Worm (Caenorhabditis elegans) whole organism, L4 larva: ENCODE measurements around the gene slc-25A18.2.

Experiments
- D1046.2 ChIP-seq: fragments of 200-800 bp; sonication (Bioruptor generic); IDR thresholded peaks from 2 replicates; pipeline ENCODE4 v1.3.6; 2022; ENCODE audit warnings: missing genetic modification characterization, missing compliant biosample characterization
- F26F4.8 ChIP-seq: fragments of 200-800 bp; sonication (Bioruptor generic); conservative IDR thresholded peaks from 2 replicates; pipeline ENCODE4 v1.3.6; 2022; ENCODE audit warnings: missing genetic modification characterization, missing compliant biosample characterization
- F44E2.7 ChIP-seq: fragments of 200-800 bp; sonication (Bioruptor generic); IDR thresholded peaks from 2 replicates; pipeline ENCODE4 v2.1.2; 2022; ENCODE audit warnings: missing genetic modification characterization, missing compliant biosample characterization
- F49E8.2 ChIP-seq: sonication (generic microtip); optimal IDR thresholded peaks from 2 replicates; lab custom pipeline; 2016; ENCODE audit warnings: missing compliant biosample characterization, mild to moderate bottlenecking, missing genetic modification characterization, borderline replicate concordance
- T26A8.4 ChIP-seq: fragments of 200-800 bp; sonication (Bioruptor generic); IDR thresholded peaks from 2 replicates; pipeline ENCODE4 v1.3.6; 2022; ENCODE audit warnings: missing genetic modification characterization, missing compliant biosample characterization
- Y105C5A.15 ChIP-seq: fragments of 200-800 bp; sonication (Bioruptor generic); IDR thresholded peaks from 2 replicates; pipeline ENCODE4 v1.3.6; 2022; ENCODE audit warnings: missing genetic modification characterization, missing compliant biosample characterization
- Y75B8A.6 ChIP-seq: fragments of 200-800 bp; sonication (Bioruptor generic); IDR thresholded peaks from 2 replicates; pipeline ENCODE4 v1.3.6; 2022; ENCODE audit warnings: missing genetic modification reagents, missing genetic modification characterization, missing compliant biosample characterization
- aha-1 ChIP-seq: fragments of 150-350 bp; peaks from one replicate; lab custom pipeline; 2014; ENCODE audit warnings: missing biosample characterization, missing genetic modification characterization
- ama-1 ChIP-seq: fragments of 150-350 bp; optimal IDR thresholded peaks from 2 replicates; lab custom pipeline; 2014; ENCODE audit warnings: inconsistent platforms, mixed read lengths
- arid-1 ChIP-seq: fragments of 200-800 bp; sonication (Bioruptor generic); conservative IDR thresholded peaks from 2 replicates; pipeline ENCODE4 v1.3.6; 2022; ENCODE audit warnings: missing genetic modification reagents, missing genetic modification characterization, missing compliant biosample characterization
- attf-4 ChIP-seq: sonication (generic microtip); optimal IDR thresholded peaks from 3 replicates; lab custom pipeline; 2017; ENCODE audit warnings: missing biosample characterization, missing genetic modification characterization
- daf-16 ChIP-seq, 3 experiments: sonication (generic microtip); optimal IDR thresholded peaks; 2 replicates each; lab custom pipeline; 2016 to 2017; ENCODE audit warnings: missing genetic modification characterization in 3 of 3, missing genetic modification reagents in 3 of 3, mild to moderate bottlenecking in 2 of 3, missing compliant biosample characterization in 2 of 3, missing biosample characterization in 1 of 3, moderate library complexity in 1 of 3
- dmd-8 ChIP-seq: fragments of 200-800 bp; sonication (Bioruptor generic); IDR thresholded peaks from 2 replicates; pipeline ENCODE4 v1.3.6; 2022; ENCODE audit warnings: missing genetic modification characterization, missing compliant biosample characterization
- dpl-1 ChIP-seq: fragments of 150-350 bp; optimal IDR thresholded peaks from 2 replicates; lab custom pipeline; 2014; ENCODE audit warnings: missing biosample characterization, missing genetic modification reagents, missing genetic modification characterization
- dve-1 ChIP-seq: sonication (generic microtip); optimal IDR thresholded peaks from 2 replicates; lab custom pipeline; 2017; ENCODE audit warnings: antibody characterized with exemption, mild to moderate bottlenecking, missing genetic modification characterization, missing compliant biosample characterization; ENCODE audit not compliant: insufficient read depth
- egl-43 ChIP-seq: fragments of 200-800 bp; sonication (Bioruptor generic); IDR thresholded peaks from 2 replicates; pipeline ENCODE4 v1.3.6; 2022; ENCODE audit warnings: missing genetic modification reagents, missing genetic modification characterization, missing compliant biosample characterization
- gei-8 ChIP-seq: fragments of 200-800 bp; sonication (Bioruptor generic); optimal IDR thresholded peaks from 2 replicates; lab custom pipeline; 2018; ENCODE audit warnings: mild to moderate bottlenecking, missing genetic modification characterization, missing compliant biosample characterization
- hlh-11 ChIP-seq: fragments of 200-800 bp; sonication (Bioruptor generic); optimal IDR thresholded peaks from 2 replicates; lab custom pipeline; 2018; ENCODE audit warnings: mild to moderate bottlenecking, missing genetic modification characterization, missing compliant biosample characterization
- hmg-1.1 ChIP-seq: fragments of 200-800 bp; sonication (Bioruptor generic); IDR thresholded peaks from 2 replicates; pipeline ENCODE4 v1.3.6; 2022; ENCODE audit warnings: missing genetic modification reagents, missing genetic modification characterization, missing compliant biosample characterization
- lim-7 ChIP-seq: fragments of 200-800 bp; sonication (Bioruptor generic); IDR thresholded peaks from 2 replicates; pipeline ENCODE4 v1.3.6; 2022; ENCODE audit warnings: missing genetic modification characterization, missing compliant biosample characterization
- lin-1 ChIP-seq: fragments of 200-800 bp; sonication (Bioruptor generic); IDR thresholded peaks from 2 replicates; pipeline ENCODE4 v1.3.6; 2022; ENCODE audit warnings: missing genetic modification reagents, missing genetic modification characterization, missing compliant biosample characterization
- lin-29 ChIP-seq: fragments of 200-800 bp; sonication (Bioruptor generic); IDR thresholded peaks from 2 replicates; pipeline ENCODE4 v1.3.6; 2022; ENCODE audit warnings: missing genetic modification reagents, missing genetic modification characterization, missing compliant biosample characterization
- lin-38 ChIP-seq: fragments of 200-800 bp; sonication (Bioruptor generic); IDR thresholded peaks from 2 replicates; pipeline ENCODE4 v1.3.6; 2022; ENCODE audit warnings: missing genetic modification reagents, missing genetic modification characterization, missing compliant biosample characterization
- mdl-1 ChIP-seq, 2 experiments: fragments of 150-350 bp in 1 of 2; sonication (generic microtip) in 1 of 2; optimal IDR thresholded peaks; 2 replicates each; lab custom pipeline; 2014 to 2017; ENCODE audit warnings: missing biosample characterization in 2 of 2, missing genetic modification characterization in 2 of 2
- mdt-29 ChIP-seq: fragments of 200-800 bp; sonication (Bioruptor generic); IDR thresholded peaks from 2 replicates; pipeline ENCODE4 v1.3.6; 2022; ENCODE audit warnings: missing genetic modification reagents, missing genetic modification characterization, missing compliant biosample characterization
- mes-2 ChIP-seq: sonication (generic microtip); optimal IDR thresholded peaks from 2 replicates; lab custom pipeline; 2016; ENCODE audit warnings: missing genotype, mild to moderate bottlenecking, missing genetic modification characterization, missing compliant biosample characterization; ENCODE audit not compliant: poor library complexity, severe bottlenecking
- nhr-102 ChIP-seq: sonication (generic microtip); optimal IDR thresholded peaks from 2 replicates; lab custom pipeline; 2016; ENCODE audit warnings: mild to moderate bottlenecking, missing genetic modification characterization, moderate library complexity, missing compliant biosample characterization
- nhr-25 ChIP-seq: sonication (generic microtip); optimal IDR thresholded peaks from 2 replicates; lab custom pipeline; 2017; ENCODE audit warnings: missing genetic modification characterization, mild to moderate bottlenecking, missing compliant biosample characterization, antibody characterized with exemption, moderate library complexity, borderline replicate concordance; ENCODE audit not compliant: insufficient read depth
- nhr-42 ChIP-seq: fragments of 200-800 bp; sonication (Bioruptor generic); IDR thresholded peaks from 2 replicates; pipeline ENCODE4 v1.3.6; 2022; ENCODE audit warnings: missing genetic modification characterization, missing compliant biosample characterization
- nhr-48 ChIP-seq: sonication (generic microtip); optimal IDR thresholded peaks from 2 replicates; lab custom pipeline; 2016; ENCODE audit warnings: mild to moderate bottlenecking, missing genetic modification characterization, missing compliant biosample characterization
- nhr-6 ChIP-seq: fragments of 150-350 bp; optimal IDR thresholded peaks from 2 replicates; lab custom pipeline; 2014; ENCODE audit warnings: missing biosample characterization, missing genetic modification characterization
- pha-4 ChIP-seq, 2 experiments: fragments of 150-350 bp in 1 of 2; fragments of 200-800 bp in 1 of 2; sonication (Bioruptor generic) in 1 of 2; IDR thresholded peaks in 1 of 2; optimal IDR thresholded peaks in 1 of 2; 2 replicates each; pipeline versions ENCODE4 v1.3.6 to Lab custom; 2014 to 2022; ENCODE audit warnings: missing genetic modification characterization in 2 of 2, missing genetic modification reagents in 2 of 2, missing biosample characterization in 1 of 2, missing compliant biosample characterization in 1 of 2
- php-3 ChIP-seq: fragments of 200-800 bp; sonication (Bioruptor generic); IDR thresholded peaks from 2 replicates; pipeline ENCODE4 v1.3.6; 2022; ENCODE audit warnings: missing genetic modification reagents, missing genetic modification characterization, missing compliant biosample characterization
- rbr-2 ChIP-seq: sonication (generic microtip); optimal IDR thresholded peaks from 2 replicates; lab custom pipeline; 2016; ENCODE audit warnings: missing genotype, missing genetic modification characterization, missing compliant biosample characterization
- set-16 ChIP-seq: fragments of 200-800 bp; sonication (Bioruptor generic); IDR thresholded peaks from 2 replicates; pipeline ENCODE4 v1.3.6; 2022; ENCODE audit warnings: missing genetic modification reagents, missing genetic modification characterization, missing compliant biosample characterization
- snpc-1.2 ChIP-seq: fragments of 200-800 bp; sonication (Bioruptor generic); IDR thresholded peaks from 2 replicates; pipeline ENCODE4 v1.3.6; 2022; ENCODE audit warnings: missing genetic modification reagents, missing genetic modification characterization, missing compliant biosample characterization
- tra-1 ChIP-seq: fragments of 200-800 bp; sonication (Bioruptor generic); IDR thresholded peaks from 2 replicates; pipeline ENCODE4 v1.3.6; 2022; ENCODE audit warnings: missing genetic modification reagents, missing genetic modification characterization, missing compliant biosample characterization
- vab-7 ChIP-seq: fragments of 200-800 bp; sonication (Bioruptor generic); IDR thresholded peaks from 2 replicates; pipeline ENCODE4 v1.3.6; 2022; ENCODE audit warnings: missing genetic modification reagents, missing genetic modification characterization, missing compliant biosample characterization
- zfp-3 ChIP-seq: fragments of 200-800 bp; sonication (Bioruptor generic); conservative IDR thresholded peaks from 2 replicates; pipeline ENCODE4 v1.3.6; 2022; ENCODE audit warnings: missing genetic modification reagents, missing genetic modification characterization, missing compliant biosample characterization
- zip-2 ChIP-seq: fragments of 150-350 bp; optimal IDR thresholded peaks from 2 replicates; lab custom pipeline; 2014; ENCODE audit warnings: missing biosample characterization, missing genetic modification characterization
- ztf-7 ChIP-seq: fragments of 150-350 bp; optimal IDR thresholded peaks from 2 replicates; lab custom pipeline; 2014; ENCODE audit warnings: missing biosample characterization, missing genetic modification characterization

The slc-25A18.2 gene

DNA sequence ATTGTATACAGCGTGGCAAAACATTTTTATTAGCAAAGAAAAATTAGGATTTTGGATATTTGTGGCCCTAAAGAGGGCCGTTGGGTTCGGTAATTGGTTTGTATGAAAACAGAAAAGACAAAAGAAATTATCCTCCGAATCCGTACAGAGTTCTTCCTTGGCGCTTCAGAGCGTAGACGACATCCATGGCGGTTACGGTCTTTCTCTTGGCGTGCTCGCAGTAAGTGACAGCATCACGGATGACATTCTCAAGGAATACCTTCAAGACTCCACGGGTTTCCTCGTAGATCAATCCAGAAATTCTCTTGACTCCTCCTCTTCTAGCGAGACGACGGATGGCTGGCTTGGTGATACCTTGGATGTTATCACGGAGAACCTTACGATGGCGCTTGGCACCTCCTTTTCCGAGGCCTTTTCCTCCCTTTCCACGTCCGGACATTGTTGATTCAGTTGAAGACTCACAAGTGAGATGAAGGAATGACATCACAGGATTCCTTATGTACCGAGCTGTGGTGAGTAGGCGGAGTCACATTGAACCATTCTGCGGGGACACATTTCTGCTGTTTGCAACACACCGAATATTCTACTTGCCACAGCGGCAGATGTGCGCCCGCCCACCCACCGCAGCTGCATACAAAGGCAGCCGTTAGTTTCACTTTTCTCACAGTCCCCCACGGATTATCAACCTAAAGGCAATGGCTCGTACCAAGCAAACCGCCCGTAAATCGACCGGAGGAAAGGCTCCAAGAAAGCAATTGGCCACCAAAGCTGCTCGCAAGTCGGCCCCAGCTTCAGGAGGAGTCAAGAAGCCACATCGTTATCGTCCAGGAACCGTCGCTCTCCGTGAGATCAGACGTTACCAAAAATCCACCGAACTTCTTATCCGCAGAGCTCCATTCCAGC, 13.0 kb downstream of the slc-25A18.2 start, which contains the start of the genes his-60 and his-59:
Gene his-60, minus strand, starts transcription at position 439 of the 903 bp plus-strand sequence.
Gene his-59, plus strand, starts transcription at position 696 of the 903 bp plus-strand sequence.
- TF ChIP-seq gei-8 (no peak), nhr-48 (tag; lab: Kevin White, UChicago) (peak; percentile 82), zip-2 (tag; lab: Kevin White, UChicago) (no peak), lim-7 (GFP tag; lab: Robert Waterston, UW) (peak; percentile 85), arid-1 (peak; percentile 71), lin-29 (GFP tag; lab: Robert Waterston, UW) (no peak), nhr-6 (tag; lab: Kevin White, UChicago) (peak; percentile 82), hmg-1.1 (GFP tag; lab: Robert Waterston, UW) (peak; percentile 23; the same call in 1 of the 2 replicates), tra-1 (GFP tag; lab: Robert Waterston, UW) (peak; percentile 42; the same call in 1 of the 2 replicates), lin-38 (GFP tag; lab: Robert Waterston, UW) (peak; percentile 48), dve-1 (tag; lab: Kevin White, UChicago) (peak; percentile 98), egl-43 (GFP tag; lab: Robert Waterston, UW) (peak; percentile 77), vab-7 (peak; percentile 64), nhr-25 (tag; lab: Kevin White, UChicago) (peak; percentile 27), T26A8.4 (GFP tag; lab: Robert Waterston, UW) (no peak), pha-4 (GFP tag; IDR thresholded peaks at IDR 0.05; lab: Robert Waterston, UW) (peak; percentile 21), pha-4 (tag; optimal IDR thresholded peaks at IDR 0.05; lab: Kevin White, UChicago) (no peak), F26F4.8 (GFP tag; lab: Robert Waterston, UW) (peak; percentile 63), F49E8.2 (tag; lab: Kevin White, UChicago) (peak; percentile 89), daf-16 (GFP tag; optimal IDR thresholded peaks at IDR 0.05; lab: Kevin White, UChicago) (no peak), daf-16 (tag; optimal IDR thresholded peaks at IDR 0.05; lab: Kevin White, UChicago) (peak; percentile 62), rbr-2 (tag; lab: Kevin White, UChicago) (peak; percentile 55), zfp-3 (GFP tag; lab: Robert Waterston, UW) (no peak), attf-4 (tag; lab: Kevin White, UChicago) (no peak), snpc-1.2 (GFP tag; lab: Robert Waterston, UW) (peak; percentile 57), aha-1 (tag; lab: Kevin White, UChicago) (peak; percentile 51), nhr-42 (GFP tag; lab: Robert Waterston, UW) (peak; percentile 46; the same call in 1 of the 2 replicates), Y75B8A.6 (GFP tag; lab: Robert Waterston, UW) (no peak), nhr-102 (tag; lab: Kevin White, UChicago) (peak; percentile 80), dmd-8 (GFP tag; lab: Robert Waterston, UW) (peak; percentile 84), ama-1 (lab: Kevin White, UChicago) (peak; percentile 50), hlh-11 (tag; lab: Kevin White, UChicago) (peak; percentile 76), Y105C5A.15 (GFP tag; lab: Robert Waterston, UW) (peak; percentile 50; the same call in 1 of the 2 replicates), set-16 (GFP tag; lab: Robert Waterston, UW) (peak; percentile 71), mdl-1 (tag; optimal IDR thresholded peaks at IDR 0.05; lab: Kevin White, UChicago) (no peak), dpl-1 (GFP tag; lab: Kevin White, UChicago) (peak; percentile 43), ztf-7 (tag; lab: Kevin White, UChicago) (no peak), mes-2 (tag; lab: Kevin White, UChicago) (peak; percentile 80), mdt-29 (GFP tag; lab: Robert Waterston, UW) (peak; percentile 26; the same call in 1 of the 2 replicates), lin-1 (peak; percentile 37; the same call in 1 of the 2 replicates), php-3 (GFP tag; lab: Robert Waterston, UW) (peak; percentile 59; the same call in 1 of the 2 replicates), D1046.2 (GFP tag; lab: Robert Waterston, UW) (0 out of 2 replicates have a peak, but pooled peaks have one; percentile 31), F44E2.7 (GFP tag; lab: Robert Waterston, UW) (peak; percentile 77; the same call in 1 of the 2 replicates)
